Fruit fly (Drosophila melanogaster): ENCODE measurements around the gene CG33946.

Gene CG33946

dm6 chr3L:6263470-6263869 is 43.1 kb downstream of the CG33946 start:
- TF ChIP-seq rgr (GFP tag; optimal IDR thresholded peaks at IDR 0.05) (no peak), dmrt93B (GFP tag; optimal IDR thresholded peaks at IDR 0.05) (no peak), Hr78 (GFP tag; optimal IDR thresholded peaks at IDR 0.05) (no peak), woc (GFP tag; optimal IDR thresholded peaks at IDR 0.05) (no peak), GATAd (GFP tag; optimal IDR thresholded peaks at IDR 0.05) (no peak), Dif (GFP tag; optimal IDR thresholded peaks at IDR 0.05; ENCODE audit: partially characterized antibody) (no peak), Vsx2 (GFP tag; optimal IDR thresholded peaks at IDR 0.05; ENCODE audit: partially characterized antibody) (no peak), Sp1 (GFP tag; optimal IDR thresholded peaks at IDR 0.05) (no peak), CrebA (GFP tag; optimal IDR thresholded peaks at IDR 0.05; ENCODE audit: borderline replicate concordance) (no peak), jim (GFP tag; optimal IDR thresholded peaks at IDR 0.05) (no peak), lola (GFP tag; optimal IDR thresholded peaks at IDR 0.05) (no peak), HLH106 (tag; optimal IDR thresholded peaks at IDR 0.05) (no peak), br (GFP tag; optimal IDR thresholded peaks at IDR 0.05) (no peak), foxo (GFP tag; optimal IDR thresholded peaks at IDR 0.05) (no peak), h (GFP tag; optimal IDR thresholded peaks at IDR 0.05) (no peak), Rel (GFP tag; optimal IDR thresholded peaks at IDR 0.05) (no peak), Rel (tag; optimal IDR thresholded peaks at IDR 0.05) (no peak), dsf (GFP tag; optimal IDR thresholded peaks at IDR 0.05; ENCODE audit: borderline replicate concordance) (no peak)

DNA sequence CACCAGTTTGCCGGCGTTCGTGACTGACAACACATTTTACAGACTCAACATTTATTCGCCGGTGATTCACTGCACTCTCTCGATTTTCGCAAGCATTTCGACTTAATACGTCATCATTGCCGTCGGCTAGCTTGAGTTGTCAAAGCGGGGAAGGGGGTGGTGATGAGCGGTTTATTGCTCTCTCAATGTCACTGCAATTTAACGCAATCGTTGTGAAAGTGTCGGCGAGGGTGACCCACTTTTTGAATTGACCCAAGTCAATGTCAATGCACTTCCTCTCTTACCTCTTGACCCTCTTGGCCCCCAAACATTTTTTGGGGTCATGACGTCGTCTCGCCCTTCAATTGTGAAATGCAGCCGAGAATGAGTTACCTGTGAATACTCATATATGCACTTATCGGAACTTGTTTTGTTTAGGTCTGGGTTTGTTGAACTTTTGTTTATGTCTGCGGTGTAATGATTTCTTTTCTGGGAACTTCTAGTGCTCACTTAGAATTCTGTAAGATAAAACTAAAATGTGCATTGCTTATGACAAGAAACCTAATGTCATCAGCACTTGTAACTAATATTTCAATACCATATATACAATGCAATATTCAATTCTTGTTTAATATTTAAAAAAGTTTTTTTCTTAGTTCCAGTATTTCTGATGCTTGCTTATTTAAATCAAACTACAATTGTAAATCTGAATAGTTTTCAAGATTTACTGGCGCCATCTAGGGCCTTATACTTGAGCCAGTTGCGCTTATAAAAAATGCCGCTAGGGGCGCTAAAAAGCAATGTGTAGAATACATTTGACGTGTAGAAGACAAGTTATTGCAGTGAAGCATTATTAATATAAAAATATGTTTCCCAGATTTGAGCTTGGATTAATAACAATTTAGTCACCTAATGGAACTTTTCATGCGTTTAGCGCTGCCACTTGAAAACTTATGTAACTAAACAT is 43.8 kb downstream of the CG33946 start:
- TF ChIP-seq sv (GFP tag; optimal IDR thresholded peaks at IDR 0.05) (no peak), Jra (GFP tag; optimal IDR thresholded peaks at IDR 0.05) (no peak), dsf (GFP tag; optimal IDR thresholded peaks at IDR 0.05; ENCODE audit: borderline replicate concordance) (no peak), ey (GFP tag; optimal IDR thresholded peaks at IDR 0.05) (peak; percentile 5), Sp1 (GFP tag; optimal IDR thresholded peaks at IDR 0.05) (no peak), Hnf4 (GFP tag; optimal IDR thresholded peaks at IDR 0.05) (peak; percentile 39), sage (GFP tag; optimal IDR thresholded peaks at IDR 0.05) (no peak), Dif (GFP tag; optimal IDR thresholded peaks at IDR 0.05; ENCODE audit: partially characterized antibody) (no peak), foxo (GFP tag; optimal IDR thresholded peaks at IDR 0.05) (peak in 1 of 2 experiments; percentile 39), usp (GFP tag; optimal IDR thresholded peaks at IDR 0.05) (no peak), CG9705 (GFP tag; optimal IDR thresholded peaks at IDR 0.05) (no peak), lola (GFP tag; optimal IDR thresholded peaks at IDR 0.05) (no peak), br (GFP tag; optimal IDR thresholded peaks at IDR 0.05) (peak; percentile 25), fru (GFP tag; optimal IDR thresholded peaks at IDR 0.05) (peak; percentile 28), tai (GFP tag; optimal IDR thresholded peaks at IDR 0.05) (peak; percentile 61), Vsx2 (GFP tag; optimal IDR thresholded peaks at IDR 0.05; ENCODE audit: partially characterized antibody) (no peak), psq (GFP tag; optimal IDR thresholded peaks at IDR 0.05) (no peak), dl (GFP tag; optimal IDR thresholded peaks at IDR 0.05; ENCODE audit: insufficient read depth in 1 of 2, partially characterized antibody in 2 of 2) (no peak), dmrt93B (GFP tag; optimal IDR thresholded peaks at IDR 0.05) (peak; percentile 6), N (GFP tag; optimal IDR thresholded peaks at IDR 0.05) (no peak), rgr (GFP tag; optimal IDR thresholded peaks at IDR 0.05) (peak; percentile 29), Hr78 (GFP tag; optimal IDR thresholded peaks at IDR 0.05) (no peak), pan (optimal IDR thresholded peaks at IDR 0.05) (no peak), GATAd (GFP tag; optimal IDR thresholded peaks at IDR 0.05) (no peak), brk (GFP tag; optimal IDR thresholded peaks at IDR 0.05) (peak; percentile 27), jim (GFP tag; optimal IDR thresholded peaks at IDR 0.05) (no peak), Rel (GFP tag; optimal IDR thresholded peaks at IDR 0.05) (no peak), Rel (tag; optimal IDR thresholded peaks at IDR 0.05) (no peak), CG32264 (GFP tag; optimal IDR thresholded peaks at IDR 0.05) (no peak), woc (GFP tag; optimal IDR thresholded peaks at IDR 0.05) (no peak), Mio (GFP tag; optimal IDR thresholded peaks at IDR 0.05) (no peak), OdsH (GFP tag; optimal IDR thresholded peaks at IDR 0.05) (no peak), Dfd (GFP tag; optimal IDR thresholded peaks at IDR 0.05) (no peak), h (GFP tag; optimal IDR thresholded peaks at IDR 0.05) (peak; percentile 27), Hr83 (GFP tag; optimal IDR thresholded peaks at IDR 0.05; ENCODE audit: poor library complexity, severe bottlenecking) (peak; percentile 68), CrebA (GFP tag; optimal IDR thresholded peaks at IDR 0.05; ENCODE audit: borderline replicate concordance) (no peak), HLH106 (tag; optimal IDR thresholded peaks at IDR 0.05) (peak; percentile 38), Myc (optimal IDR thresholded peaks at IDR 0.05) (peak; percentile 74), Abd-B (GFP tag; optimal IDR thresholded peaks at IDR 0.05) (no peak)
